Fruit fly (Drosophila melanogaster) S2 (cell line): ENCODE measurements around the gene Argk1.

Experiments
- CG8478 ChIP-seq: fragments of >200 bp; optimal IDR thresholded peaks from 2 replicates; lab custom pipeline; 2018
- CTCF ChIP-seq, 2 experiments: fragments of >200 bp; optimal IDR thresholded peaks; 2 replicates each; lab custom pipeline; 2018

DNA sequence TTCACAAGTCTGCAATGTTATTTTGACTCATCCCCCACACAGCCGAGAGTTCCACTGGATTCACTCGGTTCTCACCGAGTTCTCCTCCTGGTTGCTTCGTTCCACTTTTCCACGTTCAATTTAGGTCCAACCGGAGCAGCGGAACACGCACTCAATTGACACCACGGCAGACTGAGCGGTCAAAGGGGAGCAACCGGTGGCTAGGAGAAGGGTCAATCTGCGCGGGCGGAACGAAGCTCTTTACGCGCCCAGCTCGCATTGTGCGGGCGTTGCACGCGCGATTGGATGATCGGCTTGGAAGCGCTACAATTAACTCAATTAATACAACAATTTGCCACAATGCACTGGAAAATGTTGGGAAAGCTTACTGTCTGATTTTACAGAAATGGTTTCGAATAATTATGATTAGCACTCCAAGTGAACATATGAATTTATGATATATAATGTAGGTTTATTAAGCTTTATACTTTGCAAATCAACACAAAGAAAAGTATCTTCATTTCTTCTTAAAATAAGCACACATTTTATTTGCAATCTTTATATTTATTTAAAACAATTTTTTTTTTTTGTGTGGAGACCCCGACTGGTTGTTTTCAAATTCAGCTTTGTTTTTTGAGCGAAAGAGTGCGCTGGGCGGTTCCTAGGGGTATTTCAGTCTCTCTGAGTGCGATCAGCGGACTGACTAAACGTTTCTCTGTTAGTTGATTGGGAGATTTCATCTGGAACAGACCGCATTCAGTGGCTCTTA lies 26.7 kb upstream of the Argk1 start, which contains the start of gene CG32032:
- TF ChIP-seq CG8478 (no peak), CTCF (optimal IDR thresholded peaks at IDR 0.05; lab: Kevin White, UChicago) (no peak)
